Worm (Caenorhabditis elegans) whole organism, young adult: ENCODE results near the gene npr-30.

Experiments
- ama-1 ChIP-seq, 3 experiments: fragments of 150-350 bp in 1 of 3; sonication (generic microtip) in 2 of 3; optimal IDR thresholded peaks; 2 replicates each; lab custom pipeline; 2014 to 2018; ENCODE audit warnings: missing biosample characterization in 2 of 3, missing genetic modification characterization in 2 of 3, missing genetic modification reagents in 2 of 3
- aptf-3 ChIP-seq: fragments of 200-800 bp; sonication (Bioruptor generic); IDR thresholded peaks from 2 replicates; pipeline ENCODE4 v1.3.6; 2022; ENCODE audit warnings: missing genetic modification characterization, missing compliant biosample characterization
- chd-7 ChIP-seq: sonication (generic microtip); optimal IDR thresholded peaks from 2 replicates; lab custom pipeline; 2016; ENCODE audit warnings: mild to moderate bottlenecking, missing genetic modification characterization, moderate library complexity, missing compliant biosample characterization
- efl-1 ChIP-seq: fragments of 150-350 bp; optimal IDR thresholded peaks from 2 replicates; lab custom pipeline; 2014; ENCODE audit warnings: missing biosample characterization, missing genetic modification reagents, missing genetic modification characterization
- mcd-1 ChIP-seq: fragments of 200-800 bp; sonication (Bioruptor generic); IDR thresholded peaks from 2 replicates; pipeline ENCODE4 v1.3.6; 2022; ENCODE audit warnings: missing genetic modification reagents, missing genetic modification characterization, missing compliant biosample characterization

- TF ChIP-seq efl-1 (GFP tag; lab: Kevin White, UChicago) (no peak), aptf-3 (GFP tag; lab: Robert Waterston, UW) (no peak), chd-7 (tag; lab: Kevin White, UChicago) (no peak), ama-1 (optimal IDR thresholded peaks at IDR 0.05; lab: Kevin White, UChicago) (no peak), ama-1 (GFP tag; optimal IDR thresholded peaks at IDR 0.05; lab: Kevin White, UChicago) (no peak), mcd-1 (GFP tag; lab: Robert Waterston, UW) (no peak)
These were observed 28.5 kb downstream of the npr-30 start for ce11 chrIII:31600-31999.
